Fruit fly (Drosophila melanogaster): ENCODE results near the gene Syt4.

DNA sequence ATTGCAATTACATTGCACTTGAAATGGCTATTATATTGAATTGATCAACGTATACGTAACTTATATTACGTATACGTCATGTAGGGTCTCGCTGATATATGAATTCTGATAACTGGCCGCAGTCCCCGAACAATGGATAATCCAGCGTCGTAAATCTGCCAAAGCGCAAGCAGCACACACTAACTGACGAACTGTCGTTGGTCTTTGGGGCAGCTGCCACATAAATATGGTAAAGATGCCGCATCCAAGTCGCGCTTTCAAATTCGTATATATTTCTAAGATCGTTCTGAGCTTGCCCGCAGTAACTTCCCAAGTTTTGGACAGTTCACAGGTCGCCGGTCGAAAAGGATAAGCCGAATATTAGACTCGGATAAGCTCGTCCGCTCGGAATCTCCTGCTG lies 24.4 kb upstream of the Syt4 start, which contains the start of gene CG14607:
- TF ChIP-seq ss (GFP tag; optimal IDR thresholded peaks at IDR 0.05) (no peak), CG15336 (GFP tag; IDR thresholded peaks at IDR 0.05) (no peak), topi (GFP tag; optimal IDR thresholded peaks at IDR 0.05) (no peak), achi (GFP tag; optimal IDR thresholded peaks at IDR 0.05) (no peak), CG10669 (GFP tag; optimal IDR thresholded peaks at IDR 0.05) (no peak), salr (GFP tag; optimal IDR thresholded peaks at IDR 0.05) (no peak)

All from whole organism, prepupa.